Worm (Caenorhabditis elegans): ENCODE measurements around the gene srsx-37.
"Not testable (repeated sequence)": the region's sequence is repeated elsewhere in the genome, so short reads cannot be mapped to it uniquely, and the experiment has no call there.

srsx-37 gene

DNA sequence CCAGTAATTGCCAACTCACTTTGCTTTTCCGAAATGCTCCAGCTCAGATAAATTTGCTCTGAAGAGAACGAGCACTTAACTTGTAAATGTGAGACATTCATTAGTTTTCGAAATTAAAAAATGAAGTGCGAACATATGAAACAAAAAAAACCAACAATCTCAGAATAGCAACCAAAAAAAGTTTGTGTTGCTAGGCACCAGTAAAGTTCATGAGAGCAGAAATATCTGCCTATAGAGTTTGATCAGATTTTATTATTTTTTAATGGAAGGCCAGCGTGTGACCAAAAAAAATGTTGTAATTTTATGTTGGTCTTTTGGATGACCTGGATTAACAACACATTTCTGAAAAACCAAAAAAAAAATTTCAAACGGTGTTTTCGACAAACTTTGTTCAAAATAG lies 5.2 kb upstream of the srsx-37 start, which contains the start of gene M01B2.12:
TSS of gene M01B2.12 (minus strand) at position 101 of the 400 bp plus-strand sequence.
- TF ChIP-seq fkh-10 (GFP tag; optimal IDR thresholded peaks at IDR 0.05), result no peak
- no peak for TF ChIP-seq F13H6.1 (tag; optimal IDR thresholded peaks at IDR 0.05)
- TF ChIP-seq zip-5 (tag; optimal IDR thresholded peaks at IDR 0.05), result no peak
- TF ChIP-seq hlh-6 (tag; optimal IDR thresholded peaks at IDR 0.05), result no peak
- TF ChIP-seq pha-4 (tag; optimal IDR thresholded peaks at IDR 0.05), result no peak
- TF ChIP-seq K02D7.2 (tag; optimal IDR thresholded peaks at IDR 0.05), result no peak
- TF ChIP-seq dve-1 (tag; optimal IDR thresholded peaks at IDR 0.05), result no peak
- TF ChIP-seq hlh-15 (tag; optimal IDR thresholded peaks at IDR 0.05), result no peak
- TF ChIP-seq ceh-45 (GFP tag; IDR thresholded peaks at IDR 0.05), result no peak
- TF ChIP-seq ceh-22 (tag; optimal IDR thresholded peaks at IDR 0.05), result no peak
- no peak for TF ChIP-seq ceh-2 (tag; optimal IDR thresholded peaks at IDR 0.05)
- no peak for TF ChIP-seq pros-1 (tag; optimal IDR thresholded peaks at IDR 0.05)
- TF ChIP-seq fkh-6 (tag; optimal IDR thresholded peaks at IDR 0.05), result no peak
- TF ChIP-seq pqm-1 (tag; optimal IDR thresholded peaks at IDR 0.05), result no peak
- no peak for TF ChIP-seq elt-4 (tag; optimal IDR thresholded peaks at IDR 0.05)

DNA sequence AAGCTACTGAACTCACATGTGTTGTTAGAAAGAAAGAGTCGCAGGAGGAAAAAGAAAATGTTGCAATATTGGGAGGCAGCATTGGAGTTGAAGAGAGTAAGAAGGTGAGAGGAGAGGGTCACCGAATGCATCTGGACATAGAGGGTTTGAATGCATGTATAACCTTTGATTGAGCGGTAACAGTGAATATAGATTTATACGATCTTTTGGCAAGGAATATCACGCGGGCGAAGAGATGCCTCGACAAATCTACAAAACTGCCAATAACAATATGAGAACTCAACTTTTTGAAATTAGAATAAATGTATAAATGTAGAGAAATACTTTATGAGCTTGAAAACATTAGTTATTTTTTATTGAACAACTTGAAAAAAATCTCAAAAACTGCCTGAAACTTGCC lies 3.4 kb upstream of the srsx-37 start, which contains the start of gene M01B2.10:
TSS of gene M01B2.10 (minus strand) at position 101 of the 400 bp plus-strand sequence.
- TF ChIP-seq fkh-6, che-1, K02D7.2 (tag; optimal IDR thresholded peaks at IDR 0.05): not testable (repeated sequence)

DNA sequence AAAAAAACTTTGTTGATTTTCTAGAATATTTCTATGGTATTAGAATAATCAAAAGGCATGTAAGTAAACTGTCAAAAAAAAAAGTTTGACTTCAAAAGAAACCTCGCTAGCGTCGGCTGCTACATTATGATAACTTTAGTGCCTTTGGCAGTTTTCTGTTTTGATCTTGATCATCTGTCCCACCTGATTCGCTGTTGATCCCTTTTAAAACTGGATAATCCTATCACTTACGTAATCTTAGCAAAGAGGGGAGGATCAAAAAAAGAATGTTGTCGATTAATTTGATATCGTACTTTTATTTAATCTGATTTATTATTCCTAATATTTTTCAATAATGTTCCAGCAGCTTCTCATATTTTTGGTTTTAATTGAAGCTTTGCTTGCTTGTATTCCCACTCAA lies 955 bp upstream of the srsx-37 start, which contains the start of gene M01B2.8:
TSS of gene M01B2.8 (plus strand) at position 301 of the 400 bp plus-strand sequence.
- TF ChIP-seq unc-55 (GFP tag; optimal IDR thresholded peaks at IDR 0.05) (no peak), ceh-34 (tag; optimal IDR thresholded peaks at IDR 0.05) (no peak), rnt-1 (tag; optimal IDR thresholded peaks at IDR 0.05) (no peak), sox-2 (GFP tag; IDR thresholded peaks at IDR 0.05) (no peak), che-1 (tag; optimal IDR thresholded peaks at IDR 0.05) (no peak), ceh-24 (tag; optimal IDR thresholded peaks at IDR 0.05) (no peak), Y22D7AL.16 (tag; optimal IDR thresholded peaks at IDR 0.05) (no peak), fax-1 (tag; optimal IDR thresholded peaks at IDR 0.05) (no peak), lim-6 (tag; optimal IDR thresholded peaks at IDR 0.05) (no peak), ceh-22 (tag; optimal IDR thresholded peaks at IDR 0.05) (no peak), tbx-7 (tag; optimal IDR thresholded peaks at IDR 0.05) (no peak), K02D7.2 (tag; optimal IDR thresholded peaks at IDR 0.05) (no peak), dve-1 (tag; optimal IDR thresholded peaks at IDR 0.05) (no peak)

DNA sequence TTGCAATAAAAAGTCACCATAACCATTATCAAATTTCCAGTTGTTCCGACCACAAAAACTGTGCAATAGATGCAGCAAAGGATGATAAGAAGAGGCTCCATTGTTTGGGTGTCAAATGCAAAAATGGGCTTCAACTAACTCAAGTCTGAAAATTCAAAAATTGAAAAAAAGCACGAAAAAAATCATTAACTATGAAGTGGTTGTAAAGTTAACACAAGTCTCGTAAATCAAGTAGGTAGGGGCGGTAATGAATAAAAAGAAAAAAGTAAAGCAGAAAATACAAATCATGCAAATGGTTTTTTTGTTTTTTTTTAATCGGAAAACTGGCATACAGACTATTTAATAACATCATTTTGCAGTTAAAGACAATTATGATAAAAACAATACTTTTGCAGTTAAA lies 2.3 kb downstream of the srsx-37 start, which contains the start of gene srsx-39:
TSS of gene srsx-39 (minus strand) at position 101 of the 400 bp plus-strand sequence.
- not testable (repeated sequence) for TF ChIP-seq ceh-19 (GFP tag; optimal IDR thresholded peaks at IDR 0.05); ceh-48 (tag; optimal IDR thresholded peaks at IDR 0.05); ets-4 (tag; optimal IDR thresholded peaks at IDR 0.05)

DNA sequence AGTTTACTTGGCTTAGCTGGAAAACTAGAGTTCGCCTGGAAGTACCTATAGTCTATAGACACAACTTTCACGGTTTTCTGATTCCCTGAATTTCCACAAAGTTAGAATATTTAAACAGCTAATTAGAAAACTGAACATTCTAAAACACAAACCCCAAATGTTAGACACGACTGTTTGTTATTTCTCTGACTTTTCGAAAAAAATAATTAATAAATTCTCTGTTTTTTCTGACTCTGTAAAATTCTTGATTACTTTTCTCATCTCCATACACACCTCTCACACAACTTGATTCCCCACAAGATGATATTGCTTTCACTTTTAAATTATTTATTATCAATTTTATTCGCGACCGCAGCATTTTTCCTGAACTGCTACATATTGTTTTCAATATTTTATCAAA lies 5.4 kb downstream of the srsx-37 start, which contains the start of gene srbc-75:
TSS of gene srbc-75 (plus strand) at position 301 of the 400 bp plus-strand sequence.
- TF ChIP-seq syd-9 (tag; optimal IDR thresholded peaks at IDR 0.05) (no peak), Y22D7AL.16 (tag; optimal IDR thresholded peaks at IDR 0.05) (no peak), C38D4.7 (GFP tag; optimal IDR thresholded peaks at IDR 0.05) (no peak), pha-2 (tag; optimal IDR thresholded peaks at IDR 0.05) (no peak), pag-3 (tag; optimal IDR thresholded peaks at IDR 0.05; ENCODE audit: borderline replicate concordance) (no peak), ttx-3 (tag; optimal IDR thresholded peaks at IDR 0.05) (no peak), hlh-15 (tag; optimal IDR thresholded peaks at IDR 0.05) (no peak), mec-3 (tag; optimal IDR thresholded peaks at IDR 0.05; ENCODE audit: borderline replicate concordance) (no peak), nfya-1 (tag; optimal IDR thresholded peaks at IDR 0.05) (no peak), elt-4 (tag; optimal IDR thresholded peaks at IDR 0.05) (no peak), hlh-6 (tag; optimal IDR thresholded peaks at IDR 0.05) (no peak), fkh-6 (tag; optimal IDR thresholded peaks at IDR 0.05) (no peak), ahr-1 (tag; optimal IDR thresholded peaks at IDR 0.05) (no peak), che-1 (tag; optimal IDR thresholded peaks at IDR 0.05) (no peak), nhr-11 (tag; optimal IDR thresholded peaks at IDR 0.05) (no peak), tbx-2 (tag; optimal IDR thresholded peaks at IDR 0.05) (no peak), pqm-1 (tag; optimal IDR thresholded peaks at IDR 0.05) (no peak)
